Worm (Caenorhabditis elegans) whole organism, L1 larva: ENCODE results near the gene ZK721.4.
A peak's percentile ranks its signal among the peaks of the same experiment; 100 is the strongest.

Experiments used
- C34B4.2 ChIP-seq: sonication (generic microtip); optimal IDR thresholded peaks from 2 replicates; lab custom pipeline; 2017; ENCODE audit warnings: mild to moderate bottlenecking, missing genetic modification characterization, missing compliant biosample characterization
- F16B12.6 ChIP-seq: fragments of 150-350 bp; optimal IDR thresholded peaks from 2 replicates; lab custom pipeline; 2014; ENCODE audit warnings: missing biosample characterization, missing genetic modification characterization
- Y116A8C.19 ChIP-seq: sonication (generic microtip); optimal IDR thresholded peaks from 2 replicates; lab custom pipeline; 2016; ENCODE audit warnings: missing compliant biosample characterization, missing genetic modification characterization, borderline replicate concordance
- aha-1 ChIP-seq: fragments of 150-350 bp; optimal IDR thresholded peaks from 2 replicates; lab custom pipeline; 2014; ENCODE audit warnings: missing biosample characterization, missing genetic modification characterization
- alr-1 ChIP-seq: fragments of 200-800 bp; sonication (Bioruptor generic); optimal IDR thresholded peaks from 2 replicates; lab custom pipeline; 2018; ENCODE audit warnings: borderline replicate concordance, mild to moderate bottlenecking, missing genetic modification characterization, missing compliant biosample characterization
- aly-2 ChIP-seq: fragments of 150-350 bp; optimal IDR thresholded peaks from 2 replicates; lab custom pipeline; 2014; ENCODE audit warnings: missing biosample characterization, missing genetic modification characterization
- blmp-1 ChIP-seq: fragments of 150-350 bp; optimal IDR thresholded peaks from 2 replicates; lab custom pipeline; 2014; ENCODE audit warnings: missing biosample characterization, missing genetic modification characterization
- ceh-63 ChIP-seq: fragments of 200-800 bp; sonication (Bioruptor generic); optimal IDR thresholded peaks from 2 replicates; lab custom pipeline; 2018; ENCODE audit warnings: mild to moderate bottlenecking, missing genetic modification characterization, missing compliant biosample characterization
- ceh-90 ChIP-seq: sonication (generic microtip); optimal IDR thresholded peaks from 2 replicates; lab custom pipeline; 2016; ENCODE audit warnings: missing genetic modification characterization, missing compliant biosample characterization
- dpl-1 ChIP-seq, 3 experiments: fragments of 150-350 bp in 2 of 3; sonication (generic microtip) in 1 of 3; optimal IDR thresholded peaks; 2 replicates each; lab custom pipeline; 2014 to 2017; ENCODE audit warnings: missing biosample characterization in 3 of 3, missing genetic modification characterization in 3 of 3, missing genetic modification reagents in 3 of 3
- dsc-1 ChIP-seq: sonication (generic microtip); optimal IDR thresholded peaks from 2 replicates; lab custom pipeline; 2016; ENCODE audit warnings: mild to moderate bottlenecking, missing genetic modification characterization, missing compliant biosample characterization
- efl-1 ChIP-seq, 4 experiments: fragments of 150-350 bp; optimal IDR thresholded peaks in 3 of 4; peaks in 1 of 4; 1 replicate in 1 of 4; 2 replicates in 3 of 4; lab custom pipeline; 2014; ENCODE audit warnings: missing biosample characterization in 2 of 4, missing genetic modification characterization in 2 of 4, missing genetic modification reagents in 2 of 4
- egl-13 ChIP-seq: sonication (generic microtip); optimal IDR thresholded peaks from 2 replicates; lab custom pipeline; 2016; ENCODE audit warnings: missing genotype, missing genetic modification reagents, missing genetic modification characterization, missing compliant biosample characterization
- egl-27 ChIP-seq, 2 experiments: fragments of 150-350 bp in 1 of 2; sonication (generic microtip); optimal IDR thresholded peaks; 3 replicates each; lab custom pipeline; 2017 to 2018; ENCODE audit warnings: missing biosample characterization in 2 of 2, missing genetic modification characterization in 2 of 2, missing genetic modification reagents in 2 of 2
- elt-3 ChIP-seq, 6 experiments: fragments of 150-350 bp in 1 of 6; sonication (generic microtip); optimal IDR thresholded peaks; 2 replicates each; lab custom pipeline; 2017 to 2018; ENCODE audit warnings: missing biosample characterization in 6 of 6, missing genetic modification characterization in 6 of 6, inconsistent platforms in 1 of 6
- ets-5 ChIP-seq: fragments of 200-800 bp; sonication (Bioruptor generic); IDR thresholded peaks from 2 replicates; pipeline ENCODE4 v1.3.6; 2022; ENCODE audit warnings: missing genetic modification characterization, missing compliant biosample characterization
- hlh-4 ChIP-seq: sonication (generic microtip); optimal IDR thresholded peaks from 2 replicates; lab custom pipeline; 2016; ENCODE audit warnings: mild to moderate bottlenecking, missing genetic modification characterization, missing compliant biosample characterization
- hpl-2 ChIP-seq: fragments of 150-350 bp; optimal IDR thresholded peaks from 2 replicates; lab custom pipeline; 2014; ENCODE audit warnings: missing biosample characterization, missing genetic modification reagents, missing genetic modification characterization
- lin-13 ChIP-seq: fragments of 150-350 bp; optimal IDR thresholded peaks from 2 replicates; lab custom pipeline; 2014; ENCODE audit warnings: missing biosample characterization, missing genetic modification reagents, missing genetic modification characterization
- lin-14 ChIP-seq: fragments of 200-800 bp; sonication (Bioruptor generic); optimal IDR thresholded peaks from 2 replicates; lab custom pipeline; 2018; ENCODE audit warnings: mild to moderate bottlenecking, missing genetic modification characterization, moderate library complexity, missing compliant biosample characterization
- lin-35 ChIP-seq, 2 experiments: fragments of 150-350 bp; optimal IDR thresholded peaks; 2 replicates each; lab custom pipeline; 2014; ENCODE audit warnings: missing biosample characterization in 2 of 2, missing genetic modification characterization in 2 of 2, missing genetic modification reagents in 2 of 2
- lin-39 ChIP-seq: fragments of 150-350 bp; optimal IDR thresholded peaks from 2 replicates; lab custom pipeline; 2014; ENCODE audit warnings: missing biosample characterization, missing genetic modification reagents, missing genetic modification characterization
- mef-2 ChIP-seq: fragments of 150-350 bp; optimal IDR thresholded peaks from 2 replicates; lab custom pipeline; 2014; ENCODE audit warnings: missing biosample characterization, missing genetic modification characterization
- mep-1 ChIP-seq: fragments of 150-350 bp; optimal IDR thresholded peaks from 2 replicates; lab custom pipeline; 2014; ENCODE audit warnings: missing biosample characterization, missing genetic modification characterization
- nhr-12 ChIP-seq: sonication (generic microtip); optimal IDR thresholded peaks from 2 replicates; lab custom pipeline; 2017; ENCODE audit warnings: missing biosample characterization, missing genetic modification characterization
- nhr-19 ChIP-seq: fragments of 200-800 bp; sonication (Bioruptor generic); conservative IDR thresholded peaks from 2 replicates; pipeline ENCODE4 v1.3.6; 2022; ENCODE audit warnings: missing genetic modification characterization, missing compliant biosample characterization
- nhr-20 ChIP-seq: sonication (generic microtip); optimal IDR thresholded peaks from 2 replicates; lab custom pipeline; 2016; ENCODE audit warnings: mild to moderate bottlenecking, missing genetic modification characterization, missing compliant biosample characterization
- nhr-71 ChIP-seq: sonication (generic microtip); optimal IDR thresholded peaks from 2 replicates; lab custom pipeline; 2016; ENCODE audit warnings: mild to moderate bottlenecking, missing genetic modification characterization, moderate library complexity, missing compliant biosample characterization
- nhr-76 ChIP-seq: sonication (generic microtip); optimal IDR thresholded peaks from 2 replicates; lab custom pipeline; 2017; ENCODE audit warnings: missing biosample characterization, missing genetic modification characterization
- nhr-77 ChIP-seq: fragments of 150-350 bp; optimal IDR thresholded peaks from 2 replicates; lab custom pipeline; 2014; ENCODE audit warnings: missing biosample characterization, missing genetic modification characterization
- nhr-84 ChIP-seq: sonication (generic microtip); optimal IDR thresholded peaks from 2 replicates; lab custom pipeline; 2017; ENCODE audit warnings: missing biosample characterization, missing genetic modification characterization
- nhr-85 ChIP-seq: sonication (generic microtip); peaks from one replicate; lab custom pipeline; 2016; ENCODE audit warnings: missing genetic modification characterization, inconsistent platforms, missing compliant biosample characterization
- pag-3 ChIP-seq: sonication (generic microtip); optimal IDR thresholded peaks from 2 replicates; lab custom pipeline; 2017; ENCODE audit warnings: missing genetic modification characterization, mild to moderate bottlenecking, missing compliant biosample characterization, antibody characterized with exemption, borderline replicate concordance; ENCODE audit not compliant: insufficient read depth
- rnt-1 ChIP-seq: sonication (generic microtip); optimal IDR thresholded peaks from 2 replicates; lab custom pipeline; 2016; ENCODE audit warnings: mild to moderate bottlenecking, missing genetic modification characterization, moderate library complexity, missing compliant biosample characterization
- snpc-4 ChIP-seq: fragments of 150-350 bp; optimal IDR thresholded peaks from 2 replicates; lab custom pipeline; 2014; ENCODE audit warnings: missing biosample characterization, missing genetic modification characterization
- snu-23 ChIP-seq: sonication (generic microtip); optimal IDR thresholded peaks from 2 replicates; lab custom pipeline; 2016; ENCODE audit warnings: missing genetic modification characterization, missing compliant biosample characterization
- sox-4 ChIP-seq: sonication (generic microtip); optimal IDR thresholded peaks from 2 replicates; lab custom pipeline; 2016; ENCODE audit warnings: missing genetic modification characterization, missing compliant biosample characterization
- sup-37 ChIP-seq: fragments of 200-800 bp; sonication (Bioruptor generic); optimal IDR thresholded peaks from 2 replicates; lab custom pipeline; 2018; ENCODE audit warnings: mild to moderate bottlenecking, missing genetic modification characterization, missing compliant biosample characterization
- tbx-2 ChIP-seq: sonication (generic microtip); optimal IDR thresholded peaks from 2 replicates; lab custom pipeline; 2016; ENCODE audit warnings: missing genetic modification characterization, missing compliant biosample characterization
- unc-86 ChIP-seq: sonication (generic microtip); optimal IDR thresholded peaks from 2 replicates; lab custom pipeline; 2016; ENCODE audit warnings: missing genetic modification characterization, missing compliant biosample characterization
- unc-98 ChIP-seq: fragments of 200-800 bp; sonication (Bioruptor generic); IDR thresholded peaks from 2 replicates; pipeline ENCODE4 v1.3.6; 2022; ENCODE audit warnings: missing genetic modification characterization, missing compliant biosample characterization
- ztf-4 ChIP-seq: fragments of 150-350 bp; optimal IDR thresholded peaks from 2 replicates; lab custom pipeline; 2014; ENCODE audit warnings: missing biosample characterization, missing genetic modification characterization

ZK721.4 gene

DNA sequence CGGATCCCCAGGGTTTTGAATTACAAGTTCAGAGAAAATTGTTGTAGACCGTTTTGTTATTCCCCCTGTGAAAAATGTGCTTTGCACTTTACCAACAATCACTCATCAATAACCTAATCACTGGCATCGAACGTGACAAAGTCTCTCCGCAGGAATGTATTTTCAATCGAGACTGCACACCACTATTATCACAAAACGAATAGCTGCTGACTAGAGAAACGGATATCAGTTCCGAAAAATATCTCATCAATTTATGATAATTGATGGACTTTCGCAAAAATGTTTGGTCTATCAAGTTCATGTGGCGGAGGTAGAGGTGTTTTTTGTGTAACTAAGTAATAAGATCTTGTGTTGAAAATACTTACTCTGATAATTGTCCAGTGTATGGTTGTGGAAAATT lies 17.6 kb upstream of the ZK721.4 start:
- TF ChIP-seq nhr-76 (tag; lab: Kevin White, UChicago), result no peak
- TF ChIP-seq blmp-1 (tag; lab: Kevin White, UChicago), result peak; percentile 5
- peak; percentile 20 for TF ChIP-seq nhr-71
- no peak for TF ChIP-seq egl-27 (tag; optimal IDR thresholded peaks at IDR 0.05; lab: Kevin White, UChicago)
- no peak for TF ChIP-seq tbx-2
- TF ChIP-seq, all 84 proteins: peak for 2

DNA sequence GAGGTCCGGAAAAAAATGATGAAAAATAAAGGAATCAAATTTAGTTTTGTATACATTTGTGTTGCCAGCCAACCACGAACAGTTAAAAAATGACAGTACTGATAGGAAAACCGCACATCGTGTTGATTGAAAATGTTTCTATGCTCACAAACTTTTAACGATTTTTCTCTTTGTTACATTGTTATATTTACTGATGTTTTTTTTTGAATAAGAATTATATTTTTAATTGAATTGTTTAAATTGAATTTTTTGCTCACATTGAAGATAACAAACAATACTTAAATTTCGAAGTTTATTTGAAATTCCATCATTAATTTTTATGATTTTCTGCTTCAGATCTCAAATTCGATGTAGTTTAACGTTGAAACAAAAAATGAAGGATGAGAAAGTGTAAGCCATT lies 17.2 kb upstream of the ZK721.4 start, which contains the start of gene M02D8.5:
M02D8.5 (minus strand) TSS at position 101 of the 400 bp plus-strand sequence.
- TF ChIP-seq lin-39 (tag; lab: Kevin White, UChicago) (no peak), hlh-4 (tag; lab: Kevin White, UChicago) (no peak), snpc-4 (tag; lab: Kevin White, UChicago) (no peak), nhr-12 (tag; lab: Kevin White, UChicago) (no peak), ets-5 (GFP tag; lab: Robert Waterston, UW) (no peak), C34B4.2 (tag; lab: Kevin White, UChicago) (no peak), sup-37 (GFP tag; lab: Kevin White, UChicago) (no peak), mef-2 (tag; lab: Kevin White, UChicago) (no peak), nhr-19 (GFP tag; lab: Robert Waterston, UW) (no peak), lin-13 (GFP tag; lab: Kevin White, UChicago) (no peak), ceh-90 (tag; lab: Kevin White, UChicago) (no peak), nhr-20 (tag; lab: Kevin White, UChicago) (no peak), aha-1 (tag; lab: Kevin White, UChicago) (no peak), mep-1 (no peak), dsc-1 (tag; lab: Kevin White, UChicago) (no peak), dpl-1 (GFP tag; optimal IDR thresholded peaks at IDR 0.05; lab: Kevin White, UChicago) (no peak)

DNA sequence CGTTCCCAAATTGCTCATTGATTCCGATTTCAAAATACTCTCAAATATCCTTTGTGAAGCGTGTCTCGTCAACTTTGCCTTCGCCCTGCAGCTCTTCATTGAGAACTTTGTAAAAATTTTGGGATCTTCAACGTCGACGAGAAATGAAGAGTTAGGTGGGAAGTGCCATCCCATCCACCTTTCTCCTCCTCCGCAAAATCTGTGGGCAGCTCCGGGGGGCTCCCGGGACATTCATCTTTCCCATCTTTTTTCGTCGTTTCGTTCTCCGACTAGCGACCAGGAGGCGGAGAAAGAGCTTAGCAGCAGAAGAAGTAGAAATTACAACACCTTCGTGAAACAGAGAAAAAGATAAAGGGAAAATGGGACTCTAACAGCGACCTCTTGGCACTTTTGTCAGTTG lies 15.7 kb upstream of the ZK721.4 start:
- no peak for TF ChIP-seq hlh-4 (tag; lab: Kevin White, UChicago)
- TF ChIP-seq C34B4.2 (tag; lab: Kevin White, UChicago), result no peak
- TF ChIP-seq nhr-71, result peak; percentile 44
- no peak for TF ChIP-seq nhr-85
- no peak for TF ChIP-seq aha-1 (tag; lab: Kevin White, UChicago)
- TF ChIP-seq snpc-4 (tag; lab: Kevin White, UChicago), result no peak
- no peak for TF ChIP-seq unc-98 (GFP tag; lab: Robert Waterston, UW)
- no peak for TF ChIP-seq F16B12.6 (tag; lab: Kevin White, UChicago)
- TF ChIP-seq sup-37 (GFP tag; lab: Kevin White, UChicago), result no peak
- TF ChIP-seq unc-86, result no peak
- peak; percentile 7 for TF ChIP-seq snu-23 (GFP tag; lab: Kevin White, UChicago)
- TF ChIP-seq tbx-2, result no peak
- TF ChIP-seq ceh-90 (tag; lab: Kevin White, UChicago), result no peak
- no peak for TF ChIP-seq efl-1 (optimal IDR thresholded peaks at IDR 0.05; lab: Kevin White, UChicago)
- no peak for TF ChIP-seq efl-1 (GFP tag; optimal IDR thresholded peaks at IDR 0.05 in 1 of 2; lab: Kevin White, UChicago)
- TF ChIP-seq egl-13 (tag; lab: Kevin White, UChicago), result no peak
- peak; percentile 20 for TF ChIP-seq pag-3 (tag; lab: Kevin White, UChicago)
- peak; percentile 44 for TF ChIP-seq rnt-1 (tag; lab: Kevin White, UChicago)
- TF ChIP-seq lin-14 (GFP tag; lab: Kevin White, UChicago), result peak; percentile 62
- TF ChIP-seq elt-3 (tag; optimal IDR thresholded peaks at IDR 0.05; lab: Kevin White, UChicago), result no peak
- TF ChIP-seq hpl-2 (GFP tag; lab: Kevin White, UChicago), result no peak
- no peak for TF ChIP-seq sox-4 (tag; lab: Kevin White, UChicago)
- no peak for TF ChIP-seq lin-39 (tag; lab: Kevin White, UChicago)

DNA sequence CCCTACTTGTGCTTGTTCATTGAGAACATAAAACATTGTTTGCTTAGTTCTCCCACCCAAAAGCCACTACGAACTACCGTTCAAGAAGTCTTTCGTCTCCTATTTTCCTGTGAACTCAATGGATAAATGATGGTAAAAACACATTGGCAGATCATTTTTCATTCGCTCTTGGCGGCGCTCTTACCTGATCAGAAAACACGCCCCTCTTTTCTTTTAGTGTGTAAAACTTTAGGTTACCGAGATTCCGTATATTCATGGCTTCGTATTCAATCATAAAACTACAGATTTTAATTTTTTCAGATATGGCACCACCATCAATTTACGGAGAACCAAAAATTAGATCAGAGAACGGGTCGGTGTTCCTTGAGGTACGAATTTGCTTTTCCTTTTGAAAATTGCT lies 15.1 kb upstream of the ZK721.4 start, which contains the start of gene zig-12:
zig-12 (plus strand) TSS at position 301 of the 400 bp plus-strand sequence.
- no peak for TF ChIP-seq nhr-77 (tag; lab: Kevin White, UChicago)
- no peak for TF ChIP-seq ztf-4 (tag; lab: Kevin White, UChicago)
- TF ChIP-seq lin-35 (GFP tag; optimal IDR thresholded peaks at IDR 0.05; lab: Kevin White, UChicago), result no peak
- TF ChIP-seq nhr-20 (tag; lab: Kevin White, UChicago), result no peak
- no peak for TF ChIP-seq blmp-1 (tag; lab: Kevin White, UChicago)
- TF ChIP-seq alr-1 (tag; lab: Kevin White, UChicago), result no peak
- TF ChIP-seq snpc-4 (tag; lab: Kevin White, UChicago), result no peak
- TF ChIP-seq ceh-63, result no peak
- TF ChIP-seq nhr-85, result no peak
- TF ChIP-seq dpl-1 (GFP tag; optimal IDR thresholded peaks at IDR 0.05; lab: Kevin White, UChicago), result no peak
- TF ChIP-seq Y116A8C.19 (tag; lab: Kevin White, UChicago), result no peak
- TF ChIP-seq sox-4 (tag; lab: Kevin White, UChicago), result no peak
- TF ChIP-seq aly-2 (tag; lab: Kevin White, UChicago), result no peak
- TF ChIP-seq mep-1, result no peak
- no peak for TF ChIP-seq pag-3 (tag; lab: Kevin White, UChicago)
- no peak for TF ChIP-seq nhr-84 (tag; lab: Kevin White, UChicago)
